Worm (Caenorhabditis elegans) whole organism, mixed stage, embryonic: ENCODE results near the gene srlf-14.

Source experiments
- M03D4.4 ChIP-seq: sonication (generic microtip); optimal IDR thresholded peaks from 2 replicates; lab custom pipeline; 2017; ENCODE audit warnings: mild to moderate bottlenecking, missing genetic modification characterization, missing compliant biosample characterization
- bed-3 ChIP-seq: fragments of 200-800 bp; sonication (Bioruptor generic); optimal IDR thresholded peaks from 3 replicates; lab custom pipeline; 2018; ENCODE audit warnings: mild to moderate bottlenecking, missing genetic modification characterization, moderate library complexity, missing compliant biosample characterization
- blmp-1 ChIP-seq: fragments of 150-350 bp; optimal IDR thresholded peaks from 2 replicates; lab custom pipeline; 2014; ENCODE audit warnings: missing biosample characterization, missing genetic modification characterization
- ceh-39 ChIP-seq: fragments of 150-350 bp; optimal IDR thresholded peaks from 2 replicates; lab custom pipeline; 2014; ENCODE audit warnings: missing biosample characterization, missing genetic modification characterization
- ceh-43 ChIP-seq: fragments of 200-800 bp; sonication (Bioruptor generic); optimal IDR thresholded peaks from 2 replicates; lab custom pipeline; 2018; ENCODE audit warnings: mild to moderate bottlenecking, missing genetic modification characterization, moderate library complexity, missing compliant biosample characterization
- ces-1 ChIP-seq: fragments of 150-350 bp; optimal IDR thresholded peaks from 2 replicates; lab custom pipeline; 2014; ENCODE audit warnings: missing biosample characterization, missing genetic modification reagents, missing genetic modification characterization
- cnd-1 ChIP-seq: fragments of 200-800 bp; sonication (Bioruptor generic); optimal IDR thresholded peaks from 2 replicates; lab custom pipeline; 2018; ENCODE audit warnings: mild to moderate bottlenecking, missing genetic modification characterization, missing compliant biosample characterization
- drap-1 ChIP-seq: fragments of 200-800 bp; sonication (Bioruptor generic); optimal IDR thresholded peaks from 3 replicates; lab custom pipeline; 2018; ENCODE audit warnings: mild to moderate bottlenecking, missing genetic modification characterization, missing compliant biosample characterization
- elt-1 ChIP-seq: sonication (generic microtip); optimal IDR thresholded peaks from 2 replicates; lab custom pipeline; 2017; ENCODE audit warnings: missing genetic modification characterization, mild to moderate bottlenecking, missing compliant biosample characterization, antibody characterized with exemption, moderate library complexity, borderline replicate concordance; ENCODE audit not compliant: insufficient read depth
- elt-3 ChIP-seq: fragments of 150-350 bp; optimal IDR thresholded peaks from 2 replicates; lab custom pipeline; 2014; ENCODE audit warnings: missing biosample characterization, missing genetic modification characterization
- flh-1 ChIP-seq: fragments of 200-800 bp; sonication (Bioruptor generic); optimal IDR thresholded peaks from 2 replicates; lab custom pipeline; 2018; ENCODE audit warnings: mild to moderate bottlenecking, missing genetic modification characterization, moderate library complexity, missing compliant biosample characterization
- ham-2 ChIP-seq: fragments of 200-800 bp; sonication (Bioruptor generic); optimal IDR thresholded peaks from 2 replicates; lab custom pipeline; 2018; ENCODE audit warnings: mild to moderate bottlenecking, missing genetic modification characterization, missing compliant biosample characterization
- hlh-1 ChIP-seq: fragments of 150-350 bp; optimal IDR thresholded peaks from 2 replicates; lab custom pipeline; 2014; ENCODE audit warnings: missing biosample characterization, missing genetic modification reagents, missing genetic modification characterization
- lin-13 ChIP-seq: fragments of 150-350 bp; optimal IDR thresholded peaks from 2 replicates; lab custom pipeline; 2014; ENCODE audit warnings: missing biosample characterization, missing genetic modification characterization
- lin-32 ChIP-seq: fragments of 200-800 bp; sonication (Bioruptor generic); optimal IDR thresholded peaks from 2 replicates; lab custom pipeline; 2018; ENCODE audit warnings: mild to moderate bottlenecking, missing genetic modification characterization, missing compliant biosample characterization
- lsy-2 ChIP-seq: fragments of 150-350 bp; optimal IDR thresholded peaks from 2 replicates; lab custom pipeline; 2014; ENCODE audit warnings: missing biosample characterization, missing genetic modification characterization
- mab-5 ChIP-seq: fragments of 150-350 bp; optimal IDR thresholded peaks from 2 replicates; lab custom pipeline; 2014; ENCODE audit warnings: missing biosample characterization, missing genetic modification characterization
- mep-1 ChIP-seq: fragments of 150-350 bp; optimal IDR thresholded peaks from 2 replicates; lab custom pipeline; 2017; ENCODE audit warnings: missing biosample characterization, missing genetic modification reagents, missing genetic modification characterization, inconsistent platforms
- mls-2 ChIP-seq: sonication (generic microtip); optimal IDR thresholded peaks from 2 replicates; lab custom pipeline; 2016; ENCODE audit warnings: mild to moderate bottlenecking, missing genetic modification characterization, moderate library complexity, missing compliant biosample characterization
- nhr-12 ChIP-seq: fragments of 150-350 bp; optimal IDR thresholded peaks from 2 replicates; lab custom pipeline; 2014; ENCODE audit warnings: missing biosample characterization, missing genetic modification characterization
- nhr-2 ChIP-seq: fragments of 150-350 bp; optimal IDR thresholded peaks from 2 replicates; lab custom pipeline; 2014; ENCODE audit warnings: missing biosample characterization, missing genetic modification characterization
- nhr-237 ChIP-seq: fragments of 150-350 bp; optimal IDR thresholded peaks from 2 replicates; lab custom pipeline; 2014; ENCODE audit warnings: missing biosample characterization, missing genetic modification characterization
- nhr-28 ChIP-seq: fragments of 150-350 bp; optimal IDR thresholded peaks from 2 replicates; lab custom pipeline; 2014; ENCODE audit warnings: missing biosample characterization, missing genetic modification characterization
- nhr-76 ChIP-seq: sonication (generic microtip); optimal IDR thresholded peaks from 2 replicates; lab custom pipeline; 2017; ENCODE audit warnings: missing biosample characterization, missing genetic modification characterization
- pha-4 ChIP-seq: fragments of 150-350 bp; optimal IDR thresholded peaks from 2 replicates; lab custom pipeline; 2018; ENCODE audit warnings: missing biosample characterization, missing genetic modification reagents, missing genetic modification characterization
- sem-2 ChIP-seq: fragments of 200-800 bp; sonication (Bioruptor generic); optimal IDR thresholded peaks from 2 replicates; lab custom pipeline; 2018; ENCODE audit warnings: mild to moderate bottlenecking, missing genetic modification characterization, missing compliant biosample characterization
- snpc-4 ChIP-seq: fragments of 150-350 bp; optimal IDR thresholded peaks from 2 replicates; lab custom pipeline; 2014; ENCODE audit warnings: missing biosample characterization, missing genetic modification characterization
- sptf-1 ChIP-seq: sonication (generic microtip); optimal IDR thresholded peaks from 2 replicates; lab custom pipeline; 2017; ENCODE audit warnings: mild to moderate bottlenecking, missing genetic modification characterization, moderate library complexity, missing compliant biosample characterization
- unc-120 ChIP-seq: sonication (generic microtip); optimal IDR thresholded peaks from 2 replicates; lab custom pipeline; 2017; ENCODE audit warnings: missing genetic modification characterization, missing compliant biosample characterization; ENCODE audit not compliant: poor library complexity, severe bottlenecking
- unc-39 ChIP-seq: fragments of 150-350 bp; optimal IDR thresholded peaks from 2 replicates; lab custom pipeline; 2014; ENCODE audit warnings: missing biosample characterization, missing genetic modification characterization
- unc-62 ChIP-seq: fragments of 150-350 bp; optimal IDR thresholded peaks from 2 replicates; lab custom pipeline; 2014; ENCODE audit warnings: missing biosample characterization, missing genetic modification reagents, missing genetic modification characterization
- zip-8 ChIP-seq: fragments of 150-350 bp; optimal IDR thresholded peaks from 2 replicates; lab custom pipeline; 2014; ENCODE audit warnings: missing biosample characterization, missing genetic modification characterization
- ztf-11 ChIP-seq: fragments of 150-350 bp; optimal IDR thresholded peaks from 2 replicates; lab custom pipeline; 2014; ENCODE audit warnings: missing biosample characterization, missing genetic modification characterization

Gene srlf-14

ce11 chrIV:10935336-10935735, 41.2 kb upstream of the srlf-14 start:
- TF ChIP-seq nhr-2 (tag; lab: Kevin White, UChicago) (peak; percentile 40), ces-1 (peak; percentile 47), hlh-1 (tag; lab: Kevin White, UChicago) (peak; percentile 75), sem-2 (GFP tag; lab: Kevin White, UChicago) (no peak), nhr-76 (no peak), unc-62 (GFP tag; lab: Kevin White, UChicago) (peak; percentile 95), nhr-237 (tag; lab: Kevin White, UChicago) (no peak), sptf-1 (peak; percentile 6), unc-39 (no peak), mls-2 (tag; lab: Kevin White, UChicago) (peak; percentile 12), unc-120 (tag; lab: Kevin White, UChicago) (peak; percentile 73), flh-1 (GFP tag; lab: Kevin White, UChicago) (no peak), zip-8 (no peak), cnd-1 (tag; lab: Kevin White, UChicago) (peak; percentile 27), M03D4.4 (no peak), lsy-2 (peak; percentile 40)
- TF ChIP-seq, all 35 proteins: peak for 9

- TF ChIP-seq lin-32 (GFP tag; lab: Kevin White, UChicago) (no peak), mls-2 (tag; lab: Kevin White, UChicago) (no peak), zip-8 (no peak), nhr-2 (tag; lab: Kevin White, UChicago) (no peak), ham-2 (GFP tag; lab: Kevin White, UChicago) (no peak), ceh-43 (GFP tag; lab: Kevin White, UChicago) (no peak), elt-1 (tag; lab: Kevin White, UChicago) (no peak), sptf-1 (no peak), drap-1 (GFP tag; lab: Kevin White, UChicago) (no peak), lin-13 (tag; lab: Kevin White, UChicago) (no peak), snpc-4 (tag; lab: Kevin White, UChicago) (no peak), pha-4 (tag; lab: Kevin White, UChicago) (no peak), nhr-237 (tag; lab: Kevin White, UChicago) (no peak), ces-1 (no peak), flh-1 (GFP tag; lab: Kevin White, UChicago) (no peak), ztf-11 (tag; lab: Kevin White, UChicago) (no peak), mep-1 (no peak), mab-5 (tag; lab: Kevin White, UChicago) (no peak)
Measured at ce11 chrIV:10934786-10935185, 40.6 kb upstream of the srlf-14 start.

- no peak for TF ChIP-seq nhr-237 (tag; lab: Kevin White, UChicago)
- no peak for TF ChIP-seq nhr-76
- no peak for TF ChIP-seq elt-3 (tag; lab: Kevin White, UChicago)
- TF ChIP-seq unc-62 (GFP tag; lab: Kevin White, UChicago), result no peak
Measured at ce11 chrIV:10933777-10934546, 39.8 kb upstream of the srlf-14 start.

- TF ChIP-seq cnd-1 (tag; lab: Kevin White, UChicago) (peak; percentile 4), hlh-1 (tag; lab: Kevin White, UChicago) (no peak), lsy-2 (peak; percentile 71), mep-1 (peak; percentile 54), ceh-39 (peak; percentile 15), unc-120 (tag; lab: Kevin White, UChicago) (peak; percentile 18), mls-2 (tag; lab: Kevin White, UChicago) (peak; percentile 24), sem-2 (GFP tag; lab: Kevin White, UChicago) (no peak), sptf-1 (no peak), nhr-28 (no peak)
Measured at ce11 chrIV:10933062-10933552, 39.0 kb upstream of the srlf-14 start, which contains the start of the genes dnc-1 and lsm-7. Gene dnc-1, minus strand, starts transcription at chrIV:10933203. Gene lsm-7, plus strand, starts transcription at chrIV:10933502.

ce11 chrIV:10919770-10920169, 25.6 kb upstream of the srlf-14 start, which contains the start of gene rbr-2:
Gene rbr-2, plus strand, starts transcription at chrIV:10920070.
- TF ChIP-seq nhr-12 (tag; lab: Kevin White, UChicago) (no peak), nhr-28 (no peak), drap-1 (GFP tag; lab: Kevin White, UChicago) (no peak), lsy-2 (no peak), bed-3 (no peak), nhr-76 (no peak), mls-2 (tag; lab: Kevin White, UChicago) (no peak), blmp-1 (no peak), sem-2 (GFP tag; lab: Kevin White, UChicago) (no peak), M03D4.4 (no peak), pha-4 (tag; lab: Kevin White, UChicago) (no peak), unc-39 (no peak), lin-32 (GFP tag; lab: Kevin White, UChicago) (no peak), flh-1 (GFP tag; lab: Kevin White, UChicago) (no peak), elt-1 (tag; lab: Kevin White, UChicago) (no peak), unc-62 (GFP tag; lab: Kevin White, UChicago) (no peak)
- TF ChIP-seq, all 35 proteins: peak for 0
